Worm (Caenorhabditis elegans): ENCODE data around the gene C44C10.9.

ce11 chrX:11684261-11684660, 32.1 kb downstream of the C44C10.9 start, which contains the start of gene hnd-1:
- TF ChIP-seq ztf-23 (GFP tag; IDR thresholded peaks at IDR 0.05) = no peak
- TF ChIP-seq tab-1 (GFP tag; IDR thresholded peaks at IDR 0.05) = no peak
- TF ChIP-seq flt-1 (GFP tag; IDR thresholded peaks at IDR 0.05) = no peak
- TF ChIP-seq ref-1 (GFP tag; conservative IDR thresholded peaks at IDR 0.05) = no peak
- no peak for TF ChIP-seq klf-2 (GFP tag; conservative IDR thresholded peaks at IDR 0.05)
